Worm (Caenorhabditis elegans) whole organism, L4 larva: ENCODE data around the gene mrpl-53.

Experiments
- F10B5.3 ChIP-seq: sonication (generic microtip); optimal IDR thresholded peaks from 2 replicates; lab custom pipeline; 2016; ENCODE audit warnings: mild to moderate bottlenecking, missing genetic modification characterization, missing compliant biosample characterization
- ceh-82 ChIP-seq: sonication (generic microtip); optimal IDR thresholded peaks from 2 replicates; lab custom pipeline; 2017; ENCODE audit warnings: missing biosample characterization, missing genetic modification characterization
- fkh-10 ChIP-seq: fragments of 150-350 bp; optimal IDR thresholded peaks from 2 replicates; lab custom pipeline; 2014; ENCODE audit warnings: missing biosample characterization, missing genetic modification reagents, missing genetic modification characterization
- jun-1 ChIP-seq: fragments of 150-350 bp; optimal IDR thresholded peaks from 2 replicates; lab custom pipeline; 2014; ENCODE audit warnings: missing biosample characterization, missing genetic modification reagents, missing genetic modification characterization
- lin-13 ChIP-seq: fragments of 150-350 bp; optimal IDR thresholded peaks from 2 replicates; lab custom pipeline; 2014; ENCODE audit warnings: missing biosample characterization, missing genetic modification reagents, missing genetic modification characterization
- nhr-111 ChIP-seq: fragments of 200-800 bp; sonication (Bioruptor generic); optimal IDR thresholded peaks from 2 replicates; lab custom pipeline; 2018; ENCODE audit warnings: mild to moderate bottlenecking, missing genetic modification characterization, missing compliant biosample characterization
- nhr-48 ChIP-seq: sonication (generic microtip); optimal IDR thresholded peaks from 2 replicates; lab custom pipeline; 2016; ENCODE audit warnings: mild to moderate bottlenecking, missing genetic modification characterization, missing compliant biosample characterization
- pqm-1 ChIP-seq: sonication (generic microtip); optimal IDR thresholded peaks from 2 replicates; lab custom pipeline; 2017; ENCODE audit warnings: missing biosample characterization, missing genetic modification characterization
- rbr-2 ChIP-seq: sonication (generic microtip); optimal IDR thresholded peaks from 2 replicates; lab custom pipeline; 2016; ENCODE audit warnings: missing genotype, missing genetic modification characterization, missing compliant biosample characterization
- unc-62 ChIP-seq, 3 experiments: fragments of 150-350 bp in 1 of 3; sonication (generic microtip); optimal IDR thresholded peaks in 2 of 3; peaks in 1 of 3; 1 replicate in 1 of 3; 2 replicates in 2 of 3; lab custom pipeline; 2014 to 2017; ENCODE audit warnings: missing biosample characterization in 3 of 3, missing genetic modification characterization in 3 of 3, missing genetic modification reagents in 3 of 3, missing genotype in 1 of 3
- ztf-7 ChIP-seq: fragments of 150-350 bp; optimal IDR thresholded peaks from 2 replicates; lab custom pipeline; 2014; ENCODE audit warnings: missing biosample characterization, missing genetic modification characterization

DNA sequence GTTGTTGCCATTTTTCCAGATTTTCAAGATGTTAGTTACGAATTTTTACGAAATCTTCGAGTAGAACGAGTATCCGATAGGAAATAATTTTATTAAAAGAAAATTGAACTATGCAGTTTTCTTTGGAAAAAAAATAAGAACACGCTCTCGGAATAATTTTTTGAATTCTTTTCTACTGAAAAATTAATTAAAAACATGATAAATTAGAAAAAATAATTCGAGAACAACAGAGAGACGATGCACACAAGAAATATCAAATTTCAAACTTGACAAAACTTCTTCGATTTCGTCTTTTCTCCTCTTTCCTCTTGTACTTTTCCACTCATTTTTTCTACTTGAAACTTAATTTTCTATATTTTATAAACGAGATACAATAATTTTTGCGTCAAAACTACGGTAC is 37.5 kb upstream of the mrpl-53 start, which contains the start of gene F35H8.4:
- no peak for TF ChIP-seq fkh-10
- TF ChIP-seq F10B5.3 (tag; lab: Kevin White, UChicago), result no peak
- no peak for TF ChIP-seq ceh-82 (tag; lab: Kevin White, UChicago)
- no peak for TF ChIP-seq jun-1 (tag; lab: Kevin White, UChicago)
- TF ChIP-seq pqm-1 (tag; lab: Kevin White, UChicago), result no peak
- no peak for TF ChIP-seq ztf-7 (tag; lab: Kevin White, UChicago)
- no peak for TF ChIP-seq lin-13 (GFP tag; lab: Kevin White, UChicago)
- TF ChIP-seq rbr-2 (tag; lab: Kevin White, UChicago), result no peak
- no peak for TF ChIP-seq unc-62 (GFP tag; optimal IDR thresholded peaks at IDR 0.05 in 1 of 2; lab: Kevin White, UChicago)
- no peak for TF ChIP-seq unc-62 (tag; optimal IDR thresholded peaks at IDR 0.05; lab: Kevin White, UChicago)
- TF ChIP-seq nhr-48 (tag; lab: Kevin White, UChicago), result no peak
- no peak for TF ChIP-seq nhr-111 (GFP tag; lab: Kevin White, UChicago)
